Fruit fly (Drosophila melanogaster) whole organism, prepupa: ENCODE results near the gene goe.

Experiments used
- Blimp-1 ChIP-seq: fragments of 200-800 bp; sonication (Bioruptor generic); optimal IDR thresholded peaks from 3 replicates; lab custom pipeline; 2017; ENCODE audit warnings: missing biosample characterization, missing genetic modification characterization, mild to moderate bottlenecking, moderate library complexity, missing genetic modification reagents
- CG10631 ChIP-seq: fragments of 200-800 bp; sonication (Bioruptor generic); optimal IDR thresholded peaks from 2 replicates; lab custom pipeline; 2016; ENCODE audit warnings: missing biosample characterization, missing genetic modification characterization
- CG10669 ChIP-seq: fragments of 200-800 bp; sonication (Bioruptor generic); optimal IDR thresholded peaks from 3 replicates; lab custom pipeline; 2018; ENCODE audit warnings: missing biosample characterization, mild to moderate bottlenecking, missing genetic modification characterization, moderate library complexity
- CG11294 ChIP-seq: fragments of 200-800 bp; sonication (Bioruptor generic); IDR thresholded peaks from 2 replicates; pipeline ENCODE4 v1.3.6; 2022; ENCODE audit warnings: missing biosample characterization, missing genetic modification characterization
- CG11902 ChIP-seq: fragments of 200-800 bp; sonication (Bioruptor generic); optimal IDR thresholded peaks from 3 replicates; lab custom pipeline; 2016; ENCODE audit warnings: missing biosample characterization, missing genetic modification characterization
- CG1621 ChIP-seq: fragments of 200-800 bp; sonication (Bioruptor generic); optimal IDR thresholded peaks from 3 replicates; lab custom pipeline; 2018; ENCODE audit warnings: missing biosample characterization, mild to moderate bottlenecking, missing genetic modification characterization
- CG3032 ChIP-seq: fragments of 200-800 bp; optimal IDR thresholded peaks from 2 replicates; lab custom pipeline; 2019; ENCODE audit warnings: missing biosample characterization, mild to moderate bottlenecking, missing genetic modification characterization, moderate library complexity
- CG31627 ChIP-seq: fragments of 200-800 bp; sonication (Bioruptor generic); optimal IDR thresholded peaks from 3 replicates; lab custom pipeline; 2016; ENCODE audit warnings: missing biosample characterization, missing genetic modification characterization
- CG32006 ChIP-seq: fragments of 200-800 bp; sonication (Bioruptor generic); optimal IDR thresholded peaks from 3 replicates; lab custom pipeline; 2017; ENCODE audit warnings: missing biosample characterization, mild to moderate bottlenecking, missing genetic modification characterization
- CG3919 ChIP-seq: fragments of 200-800 bp; sonication (Bioruptor generic); optimal IDR thresholded peaks from 3 replicates; lab custom pipeline; 2016; ENCODE audit warnings: missing biosample characterization, missing genetic modification characterization
- CG4318 ChIP-seq: fragments of 200-800 bp; sonication (Bioruptor generic); optimal IDR thresholded peaks from 3 replicates; lab custom pipeline; 2017; ENCODE audit warnings: missing biosample characterization, mild to moderate bottlenecking, missing genetic modification characterization
- CG6163 ChIP-seq: fragments of 200-800 bp; sonication (Bioruptor generic); IDR thresholded peaks from 3 replicates; pipeline ENCODE4 v1.3.6; 2022; ENCODE audit warnings: missing biosample characterization, missing genetic modification characterization
- CG6276 ChIP-seq: fragments of 200-800 bp; sonication (Bioruptor generic); optimal IDR thresholded peaks from 2 replicates; lab custom pipeline; 2017; ENCODE audit warnings: missing biosample characterization, mild to moderate bottlenecking, missing genetic modification characterization
- CG6792 ChIP-seq: fragments of 200-800 bp; sonication (Bioruptor generic); optimal IDR thresholded peaks from 3 replicates; lab custom pipeline; 2016; ENCODE audit warnings: missing biosample characterization, missing genetic modification characterization
- CG6808 ChIP-seq: fragments of 200-800 bp; sonication (Bioruptor generic); optimal IDR thresholded peaks from 3 replicates; lab custom pipeline; 2017; ENCODE audit warnings: missing biosample characterization, missing genetic modification characterization, mild to moderate bottlenecking, moderate library complexity, missing genetic modification reagents
- CG6854 ChIP-seq: fragments of 200-800 bp; sonication (Bioruptor generic); optimal IDR thresholded peaks from 2 replicates; lab custom pipeline; 2017; ENCODE audit warnings: missing biosample characterization, mild to moderate bottlenecking, missing genetic modification characterization
- CG7368 ChIP-seq: fragments of 200-800 bp; sonication (Bioruptor generic); optimal IDR thresholded peaks from 3 replicates; lab custom pipeline; 2016; ENCODE audit warnings: missing biosample characterization, missing genetic modification characterization
- CG8119 ChIP-seq: fragments of 200-800 bp; sonication (Bioruptor generic); IDR thresholded peaks from 3 replicates; pipeline ENCODE4 v1.3.6; 2022; ENCODE audit warnings: missing biosample characterization, missing genetic modification characterization
- CG8319 ChIP-seq: fragments of 200-800 bp; sonication (Bioruptor generic); optimal IDR thresholded peaks from 3 replicates; lab custom pipeline; 2016; ENCODE audit warnings: missing biosample characterization, missing genetic modification characterization
- CG8632 ChIP-seq: fragments of 200-800 bp; sonication (Bioruptor generic); optimal IDR thresholded peaks from 3 replicates; lab custom pipeline; 2016; ENCODE audit warnings: missing biosample characterization, missing genetic modification characterization
- CG9139 ChIP-seq: fragments of 200-800 bp; sonication (Bioruptor generic); optimal IDR thresholded peaks from 3 replicates; lab custom pipeline; 2017; ENCODE audit warnings: missing biosample characterization, mild to moderate bottlenecking, missing genetic modification characterization
- Eip75B ChIP-seq: fragments of 200-800 bp; sonication (Bioruptor generic); optimal IDR thresholded peaks from 3 replicates; lab custom pipeline; 2016; ENCODE audit warnings: missing biosample characterization, missing genetic modification characterization
- Eip78C ChIP-seq: fragments of 200-800 bp; sonication (Bioruptor generic); peaks from one replicate; lab custom pipeline; 2016; ENCODE audit warnings: missing biosample characterization, missing genetic modification characterization
- Eip93F ChIP-seq: fragments of 200-800 bp; sonication (Bioruptor generic); optimal IDR thresholded peaks from 2 replicates; lab custom pipeline; 2016; ENCODE audit warnings: missing biosample characterization, mild to moderate bottlenecking, missing genetic modification characterization
- Ets21C ChIP-seq: fragments of 200-800 bp; sonication (Bioruptor generic); optimal IDR thresholded peaks from 3 replicates; lab custom pipeline; 2016; ENCODE audit warnings: missing biosample characterization, missing genetic modification characterization
- Ets96B ChIP-seq: fragments of 200-800 bp; optimal IDR thresholded peaks from 2 replicates; lab custom pipeline; 2019; ENCODE audit warnings: missing biosample characterization, mild to moderate bottlenecking, missing genetic modification characterization, moderate library complexity
- Hr38 ChIP-seq: sonication (Bioruptor generic); optimal IDR thresholded peaks from 2 replicates; lab custom pipeline; 2016; ENCODE audit warnings: missing biosample characterization, missing genetic modification characterization
- Hr39 ChIP-seq: fragments of 200-800 bp; sonication (Bioruptor generic); optimal IDR thresholded peaks from 2 replicates; lab custom pipeline; 2016; ENCODE audit warnings: missing biosample characterization, missing genetic modification characterization
- Hr4 ChIP-seq: fragments of 200-800 bp; sonication (Bioruptor generic); optimal IDR thresholded peaks from 3 replicates; lab custom pipeline; 2016; ENCODE audit warnings: missing biosample characterization, missing genetic modification characterization
- Met ChIP-seq: fragments of 200-800 bp; sonication (Bioruptor generic); optimal IDR thresholded peaks from 3 replicates; lab custom pipeline; 2016; ENCODE audit warnings: missing biosample characterization, missing genetic modification characterization
- Smox ChIP-seq: fragments of 200-800 bp; sonication (Bioruptor generic); optimal IDR thresholded peaks from 3 replicates; lab custom pipeline; 2016; ENCODE audit warnings: missing biosample characterization, missing genetic modification characterization
- Sox102F ChIP-seq: fragments of 200-800 bp; sonication (Bioruptor generic); optimal IDR thresholded peaks from 2 replicates; lab custom pipeline; 2016; ENCODE audit warnings: missing biosample characterization, mild to moderate bottlenecking, missing genetic modification characterization
- Sox14 ChIP-seq: fragments of 200-800 bp; sonication (Bioruptor generic); optimal IDR thresholded peaks from 3 replicates; lab custom pipeline; 2016; ENCODE audit warnings: missing biosample characterization, missing genetic modification characterization
- Sox15 ChIP-seq: fragments of 200-800 bp; sonication (Bioruptor generic); optimal IDR thresholded peaks from 3 replicates; lab custom pipeline; 2016; ENCODE audit warnings: missing biosample characterization, missing genetic modification characterization
- achi ChIP-seq: fragments of 200-800 bp; sonication (Bioruptor generic); optimal IDR thresholded peaks from 3 replicates; lab custom pipeline; 2016; ENCODE audit warnings: missing biosample characterization, missing genetic modification characterization
- acj6 ChIP-seq: fragments of 200-800 bp; sonication (Bioruptor generic); optimal IDR thresholded peaks from 3 replicates; lab custom pipeline; 2016; ENCODE audit warnings: missing biosample characterization, missing genetic modification characterization
- cyc ChIP-seq: fragments of 200-800 bp; sonication (Bioruptor generic); optimal IDR thresholded peaks from 3 replicates; lab custom pipeline; 2016; ENCODE audit warnings: missing biosample characterization, missing genetic modification characterization
- dsx ChIP-seq: fragments of 200-800 bp; optimal IDR thresholded peaks from 3 replicates; lab custom pipeline; 2019; ENCODE audit warnings: missing biosample characterization, mild to moderate bottlenecking, missing genetic modification characterization, moderate library complexity; ENCODE audit not compliant: poor library complexity, severe bottlenecking
- eg ChIP-seq: fragments of 200-800 bp; sonication (Bioruptor generic); IDR thresholded peaks from 3 replicates; pipeline ENCODE4 v1.3.6; 2022; ENCODE audit warnings: missing biosample characterization, missing genetic modification characterization
- fd59A ChIP-seq: fragments of 200-800 bp; sonication (Bioruptor generic); optimal IDR thresholded peaks from 2 replicates; lab custom pipeline; 2017; ENCODE audit warnings: missing biosample characterization, mild to moderate bottlenecking, missing genetic modification characterization, missing genetic modification reagents
- fd85E ChIP-seq: fragments of 200-800 bp; sonication (Bioruptor generic); optimal IDR thresholded peaks from 3 replicates; lab custom pipeline; 2016; ENCODE audit warnings: missing biosample characterization, missing genetic modification characterization
- fkh ChIP-seq: fragments of 200-800 bp; sonication (Bioruptor generic); optimal IDR thresholded peaks from 3 replicates; lab custom pipeline; 2017; ENCODE audit warnings: missing biosample characterization, mild to moderate bottlenecking, missing genetic modification characterization, moderate library complexity
- lz ChIP-seq: fragments of 200-800 bp; sonication (Bioruptor generic); optimal IDR thresholded peaks from 3 replicates; lab custom pipeline; 2016; ENCODE audit warnings: missing biosample characterization, missing genetic modification characterization
- net ChIP-seq: fragments of 200-800 bp; sonication (Bioruptor generic); optimal IDR thresholded peaks from 3 replicates; lab custom pipeline; 2016; ENCODE audit warnings: missing biosample characterization, missing genetic modification characterization
- pdm3 ChIP-seq: fragments of 200-800 bp; sonication (Bioruptor generic); optimal IDR thresholded peaks from 3 replicates; lab custom pipeline; 2016; ENCODE audit warnings: missing biosample characterization, missing genetic modification characterization
- spab ChIP-seq: fragments of 200-800 bp; sonication (Bioruptor generic); optimal IDR thresholded peaks from 2 replicates; lab custom pipeline; 2017; ENCODE audit warnings: missing biosample characterization, mild to moderate bottlenecking, missing genetic modification characterization, missing genetic modification reagents
- ss ChIP-seq, 2 experiments: fragments of 200-800 bp; sonication (Bioruptor generic); optimal IDR thresholded peaks; 2 replicates in 1 of 2; 3 replicates in 1 of 2; lab custom pipeline; 2017 to 2018; ENCODE audit warnings: mild to moderate bottlenecking in 2 of 2, missing biosample characterization in 2 of 2, missing genetic modification characterization in 2 of 2, moderate library complexity in 1 of 2
- svp ChIP-seq: fragments of 200-800 bp; sonication (Bioruptor generic); peaks from one replicate; lab custom pipeline; 2016; ENCODE audit warnings: missing biosample characterization, missing genetic modification characterization
- topi ChIP-seq: fragments of 200-800 bp; sonication (Bioruptor generic); optimal IDR thresholded peaks from 3 replicates; lab custom pipeline; 2016; ENCODE audit warnings: missing biosample characterization, missing genetic modification characterization

Gene goe

DNA sequence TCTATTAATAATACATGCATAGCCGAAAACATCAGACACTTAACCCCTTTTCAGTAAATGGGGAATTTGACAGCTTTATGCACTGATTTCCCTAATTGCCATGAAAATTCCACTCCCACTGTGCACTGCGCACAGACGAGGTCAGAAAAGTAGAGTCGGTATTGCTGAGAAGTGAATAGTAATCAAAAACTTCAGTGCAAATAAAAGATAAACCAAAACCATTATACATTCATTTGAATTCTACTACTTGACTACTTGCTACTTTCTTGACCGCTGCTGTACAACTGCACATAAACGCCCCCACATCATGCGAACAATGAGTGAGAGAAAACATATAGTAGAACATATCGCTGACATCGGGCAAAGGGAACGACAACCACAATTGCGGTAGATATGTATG lies 60.3 kb downstream of the goe start (continued):
- peak; percentile 60 for TF ChIP-seq CG4318 (GFP tag; lab: Kevin White, UChicago)
- peak; percentile 39 for TF ChIP-seq CG8319
- TF ChIP-seq Hr38 (GFP tag; lab: Kevin White, UChicago) = no peak
- TF ChIP-seq CG10631 = peak; percentile 66
- TF ChIP-seq CG3032 (tag; lab: Kevin White, UChicago) = peak; percentile 55
- TF ChIP-seq lz (GFP tag; lab: Kevin White, UChicago) = peak; percentile 63
- TF ChIP-seq net (GFP tag; lab: Kevin White, UChicago) = peak; percentile 76
- TF ChIP-seq eg = peak; percentile 94
- TF ChIP-seq fkh (GFP tag; lab: Kevin White, UChicago) = no peak
- peak; percentile 79 for TF ChIP-seq pdm3 (GFP tag; lab: Kevin White, UChicago)
- peak; percentile 67 for TF ChIP-seq CG10669
- peak; percentile 53 for TF ChIP-seq Ets96B (tag; lab: Kevin White, UChicago)
- TF ChIP-seq svp (GFP tag; lab: Kevin White, UChicago) = peak; percentile 57
- peak; percentile 65 for TF ChIP-seq Eip75B
- peak; percentile 59 for TF ChIP-seq Sox15
- peak; percentile 81 for TF ChIP-seq Hr39 (GFP tag; lab: Kevin White, UChicago)
- TF ChIP-seq CG1621 (tag; lab: Kevin White, UChicago) = peak; percentile 61
- TF ChIP-seq CG11294 (GFP tag; lab: Robert Waterston, UW) = peak; percentile 76; the same call in 1 of the 2 replicates
- peak; percentile 64 for TF ChIP-seq CG7368 (GFP tag; lab: Kevin White, UChicago)
- peak; percentile 61 for TF ChIP-seq Smox
- TF ChIP-seq CG6163 (GFP tag; lab: Robert Waterston, UW) = peak; percentile 87
- peak; percentile 79 for TF ChIP-seq CG6276 (GFP tag; lab: Kevin White, UChicago)
- peak; percentile 93 for TF ChIP-seq Eip78C (GFP tag; lab: Kevin White, UChicago)
- peak; percentile 72 for TF ChIP-seq cyc (GFP tag; lab: Kevin White, UChicago)
- TF ChIP-seq CG31627 (GFP tag; lab: Kevin White, UChicago) = peak; percentile 80
- TF ChIP-seq fd59A (GFP tag; lab: Kevin White, UChicago) = peak; percentile 57
- peak; percentile 85 for TF ChIP-seq CG8119 (GFP tag; lab: Robert Waterston, UW)
- TF ChIP-seq Met = peak; percentile 58
- TF ChIP-seq ss (GFP tag; optimal IDR thresholded peaks at IDR 0.05; lab: Kevin White, UChicago) = peak; percentile 13 to 44
- TF ChIP-seq acj6 (GFP tag; lab: Kevin White, UChicago) = peak; percentile 78
- peak; percentile 50 for TF ChIP-seq dsx (GFP tag; lab: Kevin White, UChicago)

DNA sequence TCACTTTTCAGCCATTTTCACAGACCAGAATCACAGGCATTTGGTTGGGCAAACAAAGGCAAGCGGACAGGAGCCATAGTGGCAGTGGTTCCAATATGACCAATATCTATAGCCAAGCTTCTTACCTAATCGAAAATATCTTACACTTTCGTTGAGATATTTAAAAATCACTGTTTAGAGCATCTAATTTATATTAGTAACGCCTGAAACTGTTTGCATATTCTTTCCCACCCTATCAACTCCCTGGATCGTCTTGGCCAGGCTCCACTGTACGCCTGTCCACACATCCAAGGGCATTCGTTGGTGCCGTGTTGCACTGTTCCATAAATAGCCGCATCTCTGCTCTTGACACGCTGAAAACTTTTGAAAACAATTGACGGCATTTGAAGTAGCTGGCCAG lies 61.2 kb downstream of the goe start:
- TF ChIP-seq CG10631 (peak; percentile 36), achi (GFP tag; lab: Kevin White, UChicago) (peak; percentile 44), CG32006 (GFP tag; lab: Kevin White, UChicago) (peak; percentile 17), CG3032 (tag; lab: Kevin White, UChicago) (no peak), fd85E (no peak), acj6 (GFP tag; lab: Kevin White, UChicago) (peak; percentile 21), cyc (GFP tag; lab: Kevin White, UChicago) (no peak), Sox102F (GFP tag; lab: Kevin White, UChicago) (no peak), Blimp-1 (GFP tag; lab: Kevin White, UChicago) (no peak), Sox14 (GFP tag; lab: Kevin White, UChicago) (peak; percentile 33), topi (GFP tag; lab: Kevin White, UChicago) (no peak), CG3919 (GFP tag; lab: Kevin White, UChicago) (peak; percentile 47), net (GFP tag; lab: Kevin White, UChicago) (no peak), Met (no peak), svp (GFP tag; lab: Kevin White, UChicago) (no peak), CG6792 (GFP tag; lab: Kevin White, UChicago) (no peak), Eip78C (GFP tag; lab: Kevin White, UChicago) (peak; percentile 72), CG8119 (GFP tag; lab: Robert Waterston, UW) (no peak), Eip93F (GFP tag; lab: Kevin White, UChicago) (no peak), CG11902 (GFP tag; lab: Kevin White, UChicago) (no peak), CG11294 (GFP tag; lab: Robert Waterston, UW) (no peak), spab (GFP tag; lab: Kevin White, UChicago) (no peak), CG6163 (GFP tag; lab: Robert Waterston, UW) (peak; percentile 49; the same call in 1 of the 3 replicates), CG8632 (no peak), CG9139 (no peak), Smox (no peak), Hr4 (GFP tag; lab: Kevin White, UChicago) (peak; percentile 24), pdm3 (GFP tag; lab: Kevin White, UChicago) (peak; percentile 43), CG6854 (GFP tag; lab: Kevin White, UChicago) (no peak), eg (no peak), CG6808 (GFP tag; lab: Kevin White, UChicago) (peak; percentile 13), Ets21C (GFP tag; lab: Kevin White, UChicago) (no peak)
